Worm (Caenorhabditis elegans) whole organism, L2 larva: Measurements from ENCODE around the gene enpl-1.

Experiments
- elt-1 ChIP-seq: fragments of 150-350 bp; optimal IDR thresholded peaks from 2 replicates; lab custom pipeline; 2014; ENCODE audit warnings: missing biosample characterization, missing genetic modification characterization
- nhr-12 ChIP-seq: fragments of 150-350 bp; optimal IDR thresholded peaks from 2 replicates; lab custom pipeline; 2014; ENCODE audit warnings: missing biosample characterization, missing genetic modification characterization
- nhr-23 ChIP-seq: fragments of 150-350 bp; optimal IDR thresholded peaks from 2 replicates; lab custom pipeline; 2014; ENCODE audit warnings: missing biosample characterization, missing genetic modification reagents, missing genetic modification characterization
- unc-39 ChIP-seq: fragments of 150-350 bp; optimal IDR thresholded peaks from 2 replicates; lab custom pipeline; 2014; ENCODE audit warnings: missing biosample characterization, missing genetic modification characterization

DNA sequence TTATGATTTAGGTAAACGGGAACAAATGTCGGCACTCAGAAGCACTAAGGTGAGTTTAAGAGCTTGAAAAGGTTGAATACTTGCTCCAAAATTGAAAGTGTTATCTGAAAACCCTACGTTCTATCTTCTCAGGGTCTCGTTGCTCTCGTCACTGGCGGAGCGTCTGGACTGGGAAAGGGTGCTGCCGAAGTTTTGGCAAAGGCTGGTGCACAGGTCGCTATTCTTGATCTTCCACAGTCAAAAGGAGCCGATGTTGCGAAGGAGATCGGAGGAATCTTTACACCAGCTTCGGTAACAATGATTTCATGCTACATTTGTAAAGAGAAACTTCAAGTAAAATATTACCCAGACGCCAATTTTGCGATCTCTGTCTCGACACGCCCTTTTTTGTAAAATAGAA is 12.2 kb downstream of the enpl-1 start, which contains the start of gene ard-1:
- TF ChIP-seq nhr-23 (tag; lab: Kevin White, UChicago) (no peak), elt-1 (tag; lab: Kevin White, UChicago) (no peak), nhr-12 (no peak), unc-39 (tag; lab: Kevin White, UChicago) (no peak)
